Fruit fly (Drosophila melanogaster): Measurements from ENCODE around the gene CG9459.

The CG9459 gene

DNA sequence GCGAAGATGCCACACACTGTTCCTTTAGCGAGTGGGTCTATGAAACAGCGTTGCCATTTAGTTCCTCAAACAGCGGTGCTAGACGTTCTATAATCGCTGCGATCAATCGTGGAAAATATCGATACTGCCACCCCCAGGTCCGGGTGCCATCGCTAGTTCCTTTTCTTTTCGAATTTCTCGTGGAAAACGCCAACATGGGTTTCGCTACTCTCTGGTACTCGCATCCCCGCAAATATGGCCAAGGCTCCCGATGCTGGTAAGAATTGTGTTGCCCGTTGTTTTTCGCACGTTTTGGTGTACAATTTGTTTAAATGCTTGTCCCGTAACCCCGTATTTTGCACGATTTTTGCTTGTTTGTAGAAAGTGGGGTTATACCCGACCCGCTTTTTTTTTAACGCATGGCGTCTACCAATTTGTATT lies 40.2 kb downstream of the CG9459 start, which contains the start of gene RpS29 (continued):
- TF ChIP-seq CG4424 (GFP tag; optimal IDR thresholded peaks at IDR 0.05) = peak; percentile 70
- peak; percentile 18 for TF ChIP-seq CG18476 (GFP tag; optimal IDR thresholded peaks at IDR 0.05)
- no peak for TF ChIP-seq CG8765 (GFP tag; IDR thresholded peaks at IDR 0.05)
- peak; percentile 65 for TF ChIP-seq tgo (GFP tag; IDR thresholded peaks at IDR 0.05)
- TF ChIP-seq twi (tag; optimal IDR thresholded peaks at IDR 0.05) = peak; percentile 27
- peak; percentile 84 for TF ChIP-seq CG6175 (GFP tag; IDR thresholded peaks at IDR 0.05)
- TF ChIP-seq emc (GFP tag; optimal IDR thresholded peaks at IDR 0.05) = peak; percentile 83
- TF ChIP-seq Mad (GFP tag; optimal IDR thresholded peaks at IDR 0.05) = peak; percentile 85
- TF ChIP-seq psq (GFP tag; optimal IDR thresholded peaks at IDR 0.05) = peak; percentile 50
- TF ChIP-seq slou (GFP tag; optimal IDR thresholded peaks at IDR 0.05) = peak; percentile 79
- peak; percentile 75 for TF ChIP-seq nerfin-1 (tag; optimal IDR thresholded peaks at IDR 0.05)
- peak; percentile 82 for TF ChIP-seq chn (GFP tag; optimal IDR thresholded peaks at IDR 0.05)
- TF ChIP-seq Fer2 (tag; optimal IDR thresholded peaks at IDR 0.05) = peak; percentile 70
- TF ChIP-seq mld (GFP tag; IDR thresholded peaks at IDR 0.05; ENCODE audit: partially characterized antibody) = peak; percentile 81
- TF ChIP-seq ken (GFP tag; IDR thresholded peaks at IDR 0.05) = peak; percentile 92
- peak; percentile 93 for TF ChIP-seq CG16813 (GFP tag; IDR thresholded peaks at IDR 0.05; ENCODE audit: partially characterized antibody)
- peak; percentile 93 for TF ChIP-seq lab (GFP tag; optimal IDR thresholded peaks at IDR 0.05)
- TF ChIP-seq Drgx (GFP tag; IDR thresholded peaks at IDR 0.05) = 0 out of 2 replicates have a peak, but pooled peaks have one; percentile 33
- peak; percentile 45 for TF ChIP-seq CG7556 (GFP tag; optimal IDR thresholded peaks at IDR 0.05)
- peak; percentile 76 for TF ChIP-seq grau (tag; optimal IDR thresholded peaks at IDR 0.05)
- TF ChIP-seq Lim3 (GFP tag; IDR thresholded peaks at IDR 0.05) = peak; percentile 46; the same call in 1 of the 2 replicates
- peak; percentile 95 for TF ChIP-seq HmgZ (tag; optimal IDR thresholded peaks at IDR 0.05)
- TF ChIP-seq CG34422 (GFP tag; IDR thresholded peaks at IDR 0.05) = peak; percentile 89
- TF ChIP-seq ATbp (GFP tag; optimal IDR thresholded peaks at IDR 0.05) = peak; percentile 10
- peak; percentile 70 for TF ChIP-seq nerfin-2 (GFP tag; IDR thresholded peaks at IDR 0.05; ENCODE audit: partially characterized antibody)
- peak; percentile 99 for TF ChIP-seq MESR4 (GFP tag; optimal IDR thresholded peaks at IDR 0.05)
- TF ChIP-seq amos (GFP tag; IDR thresholded peaks at IDR 0.05; ENCODE audit: partially characterized antibody) = peak; percentile 99
- peak; percentile 79 for TF ChIP-seq ttk (GFP tag; IDR thresholded peaks at IDR 0.05)
- TF ChIP-seq CoRest (tag; optimal IDR thresholded peaks at IDR 0.05) = peak; percentile 63
- TF ChIP-seq row (GFP tag; IDR thresholded peaks at IDR 0.05) = peak; percentile 75
- TF ChIP-seq CG11085 (GFP tag; IDR thresholded peaks at IDR 0.05) = peak; percentile 79
- TF ChIP-seq CG2875 (GFP tag; optimal IDR thresholded peaks at IDR 0.05) = peak; percentile 43
- TF ChIP-seq H15 (GFP tag; IDR thresholded peaks at IDR 0.05) = peak; percentile 68; the same call in 1 of the 3 replicates
- peak; percentile 92 for TF ChIP-seq CG12659 (GFP tag; optimal IDR thresholded peaks at IDR 0.05)
- TF ChIP-seq wor (GFP tag; IDR thresholded peaks at IDR 0.05) = no peak
- TF ChIP-seq CG15514 (GFP tag; optimal IDR thresholded peaks at IDR 0.05) = peak; percentile 95
- peak; percentile 78 for TF ChIP-seq BtbVII (GFP tag; optimal IDR thresholded peaks at IDR 0.05)
- peak; percentile 86 for TF ChIP-seq CG10366 (GFP tag; IDR thresholded peaks at IDR 0.05)
- TF ChIP-seq sim (GFP tag; IDR thresholded peaks at IDR 0.05) = no peak
- peak; percentile 100 for TF ChIP-seq E2f2 (GFP tag; IDR thresholded peaks at IDR 0.05)
- TF ChIP-seq peb (GFP tag; IDR thresholded peaks at IDR 0.05) = 0 out of 2 replicates have a peak, but pooled peaks have one; percentile 17
- peak; percentile 58 for TF ChIP-seq CG10147 (GFP tag; optimal IDR thresholded peaks at IDR 0.05)
- peak; percentile 82 for TF ChIP-seq HLH4C (GFP tag; IDR thresholded peaks at IDR 0.05; ENCODE audit: partially characterized antibody)
- TF ChIP-seq gce (GFP tag; IDR thresholded peaks at IDR 0.05) = peak; percentile 55; the same call in 1 of the 3 replicates
- TF ChIP-seq PHDP (tag; optimal IDR thresholded peaks at IDR 0.05) = peak; percentile 67
- peak; percentile 85 for TF ChIP-seq bcd (GFP tag; optimal IDR thresholded peaks at IDR 0.05)
- TF ChIP-seq Mes4 (GFP tag; optimal IDR thresholded peaks at IDR 0.05) = peak; percentile 84
- peak; percentile 77 for TF ChIP-seq CG7372 (GFP tag; IDR thresholded peaks at IDR 0.05)
- TF ChIP-seq zen (tag; optimal IDR thresholded peaks at IDR 0.05) = peak; percentile 39
- peak; percentile 68 for TF ChIP-seq CG2678 (tag; optimal IDR thresholded peaks at IDR 0.05)

Data from whole organism, embryonic.